Worm (Caenorhabditis elegans) whole organism, mixed stage, embryonic: ENCODE results near the gene tam-1.

Experiments used
- M03D4.4 ChIP-seq: sonication (generic microtip); optimal IDR thresholded peaks from 2 replicates; lab custom pipeline; 2017; ENCODE audit warnings: mild to moderate bottlenecking, missing genetic modification characterization, missing compliant biosample characterization
- bed-3 ChIP-seq: fragments of 200-800 bp; sonication (Bioruptor generic); optimal IDR thresholded peaks from 3 replicates; lab custom pipeline; 2018; ENCODE audit warnings: mild to moderate bottlenecking, missing genetic modification characterization, moderate library complexity, missing compliant biosample characterization
- blmp-1 ChIP-seq: fragments of 150-350 bp; optimal IDR thresholded peaks from 2 replicates; lab custom pipeline; 2014; ENCODE audit warnings: missing biosample characterization, missing genetic modification characterization
- ceh-39 ChIP-seq: fragments of 150-350 bp; optimal IDR thresholded peaks from 2 replicates; lab custom pipeline; 2014; ENCODE audit warnings: missing biosample characterization, missing genetic modification characterization
- ceh-43 ChIP-seq: fragments of 200-800 bp; sonication (Bioruptor generic); optimal IDR thresholded peaks from 2 replicates; lab custom pipeline; 2018; ENCODE audit warnings: mild to moderate bottlenecking, missing genetic modification characterization, moderate library complexity, missing compliant biosample characterization
- ceh-83 ChIP-seq: fragments of 200-800 bp; sonication (Bioruptor generic); optimal IDR thresholded peaks from 2 replicates; lab custom pipeline; 2018; ENCODE audit warnings: mild to moderate bottlenecking, missing genetic modification characterization, missing compliant biosample characterization
- ces-1 ChIP-seq: fragments of 150-350 bp; optimal IDR thresholded peaks from 2 replicates; lab custom pipeline; 2014; ENCODE audit warnings: missing biosample characterization, missing genetic modification reagents, missing genetic modification characterization
- drap-1 ChIP-seq: fragments of 200-800 bp; sonication (Bioruptor generic); optimal IDR thresholded peaks from 3 replicates; lab custom pipeline; 2018; ENCODE audit warnings: mild to moderate bottlenecking, missing genetic modification characterization, missing compliant biosample characterization
- elt-1 ChIP-seq: sonication (generic microtip); optimal IDR thresholded peaks from 2 replicates; lab custom pipeline; 2017; ENCODE audit warnings: missing genetic modification characterization, mild to moderate bottlenecking, missing compliant biosample characterization, antibody characterized with exemption, moderate library complexity, borderline replicate concordance; ENCODE audit not compliant: insufficient read depth
- flh-1 ChIP-seq: fragments of 200-800 bp; sonication (Bioruptor generic); optimal IDR thresholded peaks from 2 replicates; lab custom pipeline; 2018; ENCODE audit warnings: mild to moderate bottlenecking, missing genetic modification characterization, moderate library complexity, missing compliant biosample characterization
- ham-2 ChIP-seq: fragments of 200-800 bp; sonication (Bioruptor generic); optimal IDR thresholded peaks from 2 replicates; lab custom pipeline; 2018; ENCODE audit warnings: mild to moderate bottlenecking, missing genetic modification characterization, missing compliant biosample characterization
- hlh-1 ChIP-seq: fragments of 150-350 bp; optimal IDR thresholded peaks from 2 replicates; lab custom pipeline; 2014; ENCODE audit warnings: missing biosample characterization, missing genetic modification reagents, missing genetic modification characterization
- lin-13 ChIP-seq: fragments of 150-350 bp; optimal IDR thresholded peaks from 2 replicates; lab custom pipeline; 2014; ENCODE audit warnings: missing biosample characterization, missing genetic modification characterization
- lin-32 ChIP-seq: fragments of 200-800 bp; sonication (Bioruptor generic); optimal IDR thresholded peaks from 2 replicates; lab custom pipeline; 2018; ENCODE audit warnings: mild to moderate bottlenecking, missing genetic modification characterization, missing compliant biosample characterization
- lsy-2 ChIP-seq: fragments of 150-350 bp; optimal IDR thresholded peaks from 2 replicates; lab custom pipeline; 2014; ENCODE audit warnings: missing biosample characterization, missing genetic modification characterization
- mls-2 ChIP-seq: sonication (generic microtip); optimal IDR thresholded peaks from 2 replicates; lab custom pipeline; 2016; ENCODE audit warnings: mild to moderate bottlenecking, missing genetic modification characterization, moderate library complexity, missing compliant biosample characterization
- nhr-12 ChIP-seq: fragments of 150-350 bp; optimal IDR thresholded peaks from 2 replicates; lab custom pipeline; 2014; ENCODE audit warnings: missing biosample characterization, missing genetic modification characterization
- nhr-2 ChIP-seq: fragments of 150-350 bp; optimal IDR thresholded peaks from 2 replicates; lab custom pipeline; 2014; ENCODE audit warnings: missing biosample characterization, missing genetic modification characterization
- nhr-237 ChIP-seq: fragments of 150-350 bp; optimal IDR thresholded peaks from 2 replicates; lab custom pipeline; 2014; ENCODE audit warnings: missing biosample characterization, missing genetic modification characterization
- nhr-28 ChIP-seq: fragments of 150-350 bp; optimal IDR thresholded peaks from 2 replicates; lab custom pipeline; 2014; ENCODE audit warnings: missing biosample characterization, missing genetic modification characterization
- pha-4 ChIP-seq: fragments of 150-350 bp; optimal IDR thresholded peaks from 2 replicates; lab custom pipeline; 2018; ENCODE audit warnings: missing biosample characterization, missing genetic modification reagents, missing genetic modification characterization
- sem-2 ChIP-seq: fragments of 200-800 bp; sonication (Bioruptor generic); optimal IDR thresholded peaks from 2 replicates; lab custom pipeline; 2018; ENCODE audit warnings: mild to moderate bottlenecking, missing genetic modification characterization, missing compliant biosample characterization
- snpc-4 ChIP-seq: fragments of 150-350 bp; optimal IDR thresholded peaks from 2 replicates; lab custom pipeline; 2014; ENCODE audit warnings: missing biosample characterization, missing genetic modification characterization
- sptf-1 ChIP-seq: sonication (generic microtip); optimal IDR thresholded peaks from 2 replicates; lab custom pipeline; 2017; ENCODE audit warnings: mild to moderate bottlenecking, missing genetic modification characterization, moderate library complexity, missing compliant biosample characterization
- tbx-8 ChIP-seq: fragments of 200-800 bp; sonication (Bioruptor generic); optimal IDR thresholded peaks from 2 replicates; lab custom pipeline; 2018; ENCODE audit warnings: mild to moderate bottlenecking, missing genetic modification characterization, moderate library complexity, missing compliant biosample characterization
- unc-120 ChIP-seq: sonication (generic microtip); optimal IDR thresholded peaks from 2 replicates; lab custom pipeline; 2017; ENCODE audit warnings: missing genetic modification characterization, missing compliant biosample characterization; ENCODE audit not compliant: poor library complexity, severe bottlenecking
- unc-39 ChIP-seq: fragments of 150-350 bp; optimal IDR thresholded peaks from 2 replicates; lab custom pipeline; 2014; ENCODE audit warnings: missing biosample characterization, missing genetic modification characterization
- unc-62 ChIP-seq: fragments of 150-350 bp; optimal IDR thresholded peaks from 2 replicates; lab custom pipeline; 2014; ENCODE audit warnings: missing biosample characterization, missing genetic modification reagents, missing genetic modification characterization
- zip-8 ChIP-seq: fragments of 150-350 bp; optimal IDR thresholded peaks from 2 replicates; lab custom pipeline; 2014; ENCODE audit warnings: missing biosample characterization, missing genetic modification characterization
- ztf-11 ChIP-seq: fragments of 150-350 bp; optimal IDR thresholded peaks from 2 replicates; lab custom pipeline; 2014; ENCODE audit warnings: missing biosample characterization, missing genetic modification characterization

tam-1 gene

ce11 chrV:4979060-4979459 lies 16.2 kb upstream of the tam-1 start, which contains the start of gene srsx-11:
Gene srsx-11 (minus strand): TSS chrV:4979160.
- no peak for TF ChIP-seq nhr-28
- no peak for TF ChIP-seq ces-1 (GFP tag; lab: Kevin White, UChicago)
- TF ChIP-seq blmp-1, result no peak
- TF ChIP-seq ham-2 (GFP tag; lab: Kevin White, UChicago), result no peak

- no peak for TF ChIP-seq ceh-43 (GFP tag; lab: Kevin White, UChicago)
- TF ChIP-seq M03D4.4, result no peak
- TF ChIP-seq nhr-237 (tag; lab: Kevin White, UChicago), result no peak
Observed at ce11 chrV:4977539-4977938, 14.6 kb upstream of the tam-1 start.

- no peak for TF ChIP-seq lsy-2 (tag; lab: Kevin White, UChicago)
- no peak for TF ChIP-seq unc-62 (GFP tag; lab: Kevin White, UChicago)
- TF ChIP-seq nhr-28, result no peak
- TF ChIP-seq lin-32 (GFP tag; lab: Kevin White, UChicago), result no peak
- no peak for TF ChIP-seq sptf-1 (tag; lab: Kevin White, UChicago)
- TF ChIP-seq ces-1 (GFP tag; lab: Kevin White, UChicago), result no peak
- TF ChIP-seq flh-1, result no peak
- no peak for TF ChIP-seq mls-2
- no peak for TF ChIP-seq bed-3 (GFP tag; lab: Kevin White, UChicago)
- TF ChIP-seq nhr-237 (tag; lab: Kevin White, UChicago), result no peak
- TF ChIP-seq unc-39 (tag; lab: Kevin White, UChicago), result no peak
- TF ChIP-seq ham-2 (GFP tag; lab: Kevin White, UChicago), result no peak
- TF ChIP-seq ceh-83 (GFP tag; lab: Kevin White, UChicago), result no peak
- TF ChIP-seq sem-2, result no peak
- no peak for TF ChIP-seq ceh-39
- no peak for TF ChIP-seq nhr-2 (tag; lab: Kevin White, UChicago)
- no peak for TF ChIP-seq snpc-4 (tag; lab: Kevin White, UChicago)
- TF ChIP-seq hlh-1, result no peak
- TF ChIP-seq ztf-11, result no peak
- no peak for TF ChIP-seq drap-1 (GFP tag; lab: Kevin White, UChicago)
- TF ChIP-seq, all 35 proteins: peak for 0
Observed at ce11 chrV:4975140-4975539, 12.2 kb upstream of the tam-1 start, which contains the start of gene F26G5.1. Gene F26G5.1 (plus strand): TSS chrV:4975478.

ce11 chrV:4974677-4975076 lies 11.8 kb upstream of the tam-1 start, which contains the start of gene srsx-10:
Gene srsx-10 (minus strand): TSS chrV:4974777.
- TF ChIP-seq flh-1 (no peak), mls-2 (no peak), ztf-11 (no peak), hlh-1 (no peak), nhr-12 (tag; lab: Kevin White, UChicago) (no peak), drap-1 (GFP tag; lab: Kevin White, UChicago) (no peak), zip-8 (tag; lab: Kevin White, UChicago) (no peak), nhr-237 (tag; lab: Kevin White, UChicago) (no peak), lin-13 (no peak), ham-2 (GFP tag; lab: Kevin White, UChicago) (no peak), elt-1 (tag; lab: Kevin White, UChicago) (no peak)

ce11 chrV:4972943-4973342 lies 10.0 kb upstream of the tam-1 start, which contains the start of gene srsx-9:
Gene srsx-9 (minus strand): TSS chrV:4973043.
- TF ChIP-seq mls-2 (no peak), ceh-83 (GFP tag; lab: Kevin White, UChicago) (no peak), nhr-12 (tag; lab: Kevin White, UChicago) (no peak), nhr-2 (tag; lab: Kevin White, UChicago) (no peak), bed-3 (GFP tag; lab: Kevin White, UChicago) (no peak), tbx-8 (GFP tag; lab: Kevin White, UChicago) (no peak), unc-120 (tag; lab: Kevin White, UChicago) (no peak), pha-4 (tag; lab: Kevin White, UChicago) (no peak), flh-1 (no peak), elt-1 (tag; lab: Kevin White, UChicago) (no peak)

- TF ChIP-seq lin-32 (GFP tag; lab: Kevin White, UChicago), result no peak
- no peak for TF ChIP-seq lsy-2 (tag; lab: Kevin White, UChicago)
- TF ChIP-seq sptf-1 (tag; lab: Kevin White, UChicago), result no peak
- TF ChIP-seq, all 35 proteins: peak for 0
Observed at ce11 chrV:4969503-4969902, 6.6 kb upstream of the tam-1 start.
